Worm (Caenorhabditis elegans) whole organism, L1 larva: ENCODE results near the gene C14F11.4.

Experiments
- aly-2 ChIP-seq: fragments of 150-350 bp; optimal IDR thresholded peaks from 2 replicates; lab custom pipeline; 2014; ENCODE audit warnings: missing biosample characterization, missing genetic modification characterization
- dpl-1 ChIP-seq, 3 experiments: fragments of 150-350 bp in 2 of 3; sonication (generic microtip) in 1 of 3; optimal IDR thresholded peaks; 2 replicates each; lab custom pipeline; 2014 to 2017; ENCODE audit warnings: missing biosample characterization in 3 of 3, missing genetic modification characterization in 3 of 3, missing genetic modification reagents in 3 of 3
- nhr-84 ChIP-seq: sonication (generic microtip); optimal IDR thresholded peaks from 2 replicates; lab custom pipeline; 2017; ENCODE audit warnings: missing biosample characterization, missing genetic modification characterization
- sox-4 ChIP-seq: sonication (generic microtip); optimal IDR thresholded peaks from 2 replicates; lab custom pipeline; 2016; ENCODE audit warnings: missing genetic modification characterization, missing compliant biosample characterization

- TF ChIP-seq sox-4 (tag; lab: Kevin White, UChicago): no peak
- no peak for TF ChIP-seq aly-2 (tag; lab: Kevin White, UChicago)
- TF ChIP-seq nhr-84 (tag; lab: Kevin White, UChicago): no peak
- peak; percentile 23 to 61 (median 41) for TF ChIP-seq dpl-1 (GFP tag; optimal IDR thresholded peaks at IDR 0.05; lab: Kevin White, UChicago)
Measured at ce11 chrX:6255561-6255960, 22.7 kb upstream of the C14F11.4 start.
